Fruit fly (Drosophila melanogaster) ovary, adult (tissue): ENCODE measurements around the gene CG13081.

ENCODE experiments used
- CG17801 ChIP-seq: fragments of 200-800 bp; optimal IDR thresholded peaks from 2 replicates; lab custom pipeline; 2019; ENCODE audit warnings: missing biosample characterization, mild to moderate bottlenecking, missing genetic modification characterization, moderate library complexity; ENCODE audit not compliant: partially characterized antibody

Gene CG13081

DNA sequence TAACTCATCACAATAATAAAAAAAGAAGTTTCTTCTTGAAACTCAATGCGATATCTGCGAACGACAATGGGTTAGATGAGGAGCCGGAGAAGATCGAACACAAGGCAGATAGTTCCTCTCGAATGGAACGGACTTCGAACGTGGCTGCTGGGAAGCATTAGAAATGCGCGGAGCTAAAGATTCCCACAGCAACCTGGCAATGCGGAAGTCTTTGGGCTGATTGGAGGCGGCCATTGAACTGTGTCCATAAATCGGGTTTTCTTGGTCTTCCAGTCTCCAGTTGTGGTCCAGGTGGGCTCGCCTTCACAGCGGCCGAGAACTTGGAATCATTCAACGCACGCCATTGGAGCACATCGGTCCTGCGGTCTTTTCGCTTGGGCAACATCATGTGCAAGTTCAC lies at the start of gene CG13081:
Gene CG13081, plus strand, starts transcription at position 301 of the 400 bp plus-strand sequence.
- no peak for TF ChIP-seq CG17801 (GFP tag; lab: Kevin White, UChicago)

DNA sequence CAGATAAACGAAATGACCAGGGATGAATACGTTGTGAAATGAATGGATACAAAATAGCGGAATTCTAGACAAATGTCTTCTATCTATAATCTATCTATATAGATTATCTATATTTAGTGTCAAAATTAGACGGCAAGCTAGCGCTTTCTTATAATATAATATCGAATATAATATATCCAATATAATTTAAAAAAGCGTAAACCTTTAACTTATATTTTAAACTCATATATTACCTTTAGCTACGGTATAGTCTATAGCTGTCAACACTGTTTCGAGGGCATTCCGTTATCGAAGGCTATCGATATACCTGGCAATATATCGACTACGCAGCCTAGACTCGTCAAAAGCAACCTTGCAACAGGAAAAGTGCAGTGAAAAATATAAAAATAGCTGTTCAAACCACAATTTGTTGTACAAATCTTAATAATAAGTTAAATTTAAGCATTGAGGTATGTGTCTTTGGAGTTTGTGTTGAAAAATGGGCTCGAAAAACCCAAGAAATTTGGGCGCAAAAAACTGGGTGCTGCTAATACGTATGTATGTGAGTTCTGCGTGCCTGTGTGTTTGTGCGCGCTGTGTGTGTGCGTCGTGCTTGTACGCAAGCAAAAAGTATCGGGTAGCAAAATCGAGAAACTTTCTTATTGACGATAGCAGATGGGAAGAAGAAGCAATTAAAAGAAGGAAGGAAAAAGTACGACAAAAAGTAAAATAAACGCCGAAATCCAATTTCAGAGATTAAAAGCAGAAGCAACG lies 47.3 kb upstream of the CG13081 start, which contains the start of the genes swm and Ctu2:
Gene swm, plus strand, starts transcription at position 318 of the 753 bp plus-strand sequence.
Gene Ctu2, minus strand, starts transcription at position 320 of the 753 bp plus-strand sequence.
- TF ChIP-seq CG17801 (GFP tag; lab: Kevin White, UChicago), result peak; percentile 76

DNA sequence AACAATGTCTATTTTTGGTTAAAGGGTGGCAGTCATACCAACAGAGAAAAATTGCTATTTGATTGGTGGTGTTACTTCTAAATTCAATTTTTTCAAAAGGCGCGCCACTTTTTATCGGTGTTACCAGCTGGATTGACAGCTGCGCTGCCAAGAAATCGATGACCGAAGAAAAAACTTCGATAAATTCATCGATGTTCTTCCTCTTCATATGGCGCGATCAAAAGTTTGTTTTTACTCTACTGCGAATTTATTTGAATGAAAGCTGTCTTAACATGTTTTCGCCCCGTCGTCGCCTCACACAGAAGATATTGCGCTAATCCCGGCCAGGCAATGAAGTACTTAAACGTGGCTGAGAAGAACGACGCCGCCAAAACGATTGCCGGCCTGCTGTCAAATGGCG lies 42.4 kb upstream of the CG13081 start, which contains the start of gene Top3alpha:
Gene Top3alpha, plus strand, starts transcription at position 186 of the 400 bp plus-strand sequence.
- peak; percentile 40 for TF ChIP-seq CG17801 (GFP tag; lab: Kevin White, UChicago)

DNA sequence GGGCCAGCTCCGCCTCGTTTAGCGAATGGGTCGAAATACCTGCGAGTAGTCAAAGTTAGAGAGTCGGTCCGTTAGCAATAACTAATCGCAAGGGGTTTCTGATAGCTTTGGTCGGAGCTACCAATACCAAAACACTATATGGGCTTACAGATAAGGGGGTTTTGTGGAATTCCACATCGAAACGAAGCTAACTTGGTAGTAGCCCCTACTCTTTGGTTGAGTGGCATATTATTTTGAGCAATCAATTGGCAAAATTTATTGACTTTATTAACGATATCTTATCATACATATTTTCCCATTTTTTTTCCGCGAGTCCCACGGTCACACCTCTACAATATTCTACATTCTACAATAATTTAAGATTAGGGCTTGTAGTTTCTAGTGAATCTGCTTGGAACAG lies 34.1 kb upstream of the CG13081 start:
- TF ChIP-seq CG17801 (GFP tag; lab: Kevin White, UChicago), result no peak

- TF ChIP-seq CG17801 (GFP tag; lab: Kevin White, UChicago), result no peak
Measured at dm6 chr2L:19508361-19508918, 32.0 kb upstream of the CG13081 start, which contains the start of gene cyst. TSS of gene cyst (minus strand) at chr2L:19508764.

- no peak for TF ChIP-seq CG17801 (GFP tag; lab: Kevin White, UChicago)
Measured at dm6 chr2L:19512184-19512583, 28.2 kb upstream of the CG13081 start.

- no peak for TF ChIP-seq CG17801 (GFP tag; lab: Kevin White, UChicago)
Measured at dm6 chr2L:19516062-19516461, 24.3 kb upstream of the CG13081 start.

- TF ChIP-seq CG17801 (GFP tag; lab: Kevin White, UChicago), result no peak
Measured at dm6 chr2L:19517154-19517814, 23.1 kb upstream of the CG13081 start, which contains the start of gene Hasp. TSS of gene Hasp (minus strand) at chr2L:19517204.

dm6 chr2L:19518636-19519086 lies 21.7 kb upstream of the CG13081 start, which contains the start of gene CG10132:
TSS of gene CG10132 (plus strand) at chr2L:19518824.
- no peak for TF ChIP-seq CG17801 (GFP tag; lab: Kevin White, UChicago)

DNA sequence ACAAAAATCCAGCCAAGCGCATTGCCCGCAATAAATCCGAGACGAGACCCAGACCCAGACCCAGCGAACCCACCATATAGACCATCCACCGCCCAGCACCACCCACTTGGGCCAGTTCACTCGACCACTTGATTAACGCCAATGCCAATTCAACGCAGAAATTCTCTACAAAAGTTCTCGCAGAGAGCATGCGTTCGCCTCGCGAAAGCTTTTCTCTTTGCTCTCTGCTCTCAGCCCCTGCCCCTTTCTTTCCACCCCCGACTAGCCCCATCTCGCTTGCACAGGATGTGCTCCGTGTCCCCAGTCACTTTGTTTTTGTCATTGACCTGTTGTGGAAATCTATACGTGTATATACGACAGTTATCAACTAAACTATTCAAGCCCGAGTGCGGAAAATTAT lies 20.8 kb upstream of the CG13081 start:
- no peak for TF ChIP-seq CG17801 (GFP tag; lab: Kevin White, UChicago)

- peak; percentile 57 for TF ChIP-seq CG17801 (GFP tag; lab: Kevin White, UChicago)
Measured at dm6 chr2L:19526316-19526715, 14.1 kb upstream of the CG13081 start, which contains the start of the genes Dpm1 and CG10137. TSS of gene Dpm1 (minus strand) at chr2L:19526368. TSS of gene CG10137 (plus strand) at chr2L:19526686.

- no peak for TF ChIP-seq CG17801 (GFP tag; lab: Kevin White, UChicago)
Measured at dm6 chr2L:19526844-19527243, 13.6 kb upstream of the CG13081 start.

DNA sequence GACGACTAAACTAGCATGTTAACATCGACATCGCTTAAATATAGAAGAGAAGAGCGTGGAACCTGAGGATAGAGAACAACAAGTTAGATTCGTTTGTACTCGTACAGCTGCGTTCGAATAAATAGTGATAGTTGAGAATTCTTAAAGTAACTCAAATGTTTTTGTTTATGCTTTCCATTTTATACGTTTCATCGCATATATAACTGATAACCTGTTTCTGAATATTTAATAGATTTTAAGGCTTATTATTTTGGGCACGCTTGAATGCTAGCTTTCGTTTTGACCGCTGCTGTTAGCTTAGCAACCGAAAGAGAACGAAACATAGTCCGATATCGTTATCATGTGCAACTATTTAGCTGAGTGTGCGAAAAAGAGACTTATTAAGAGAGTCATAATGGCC lies 12.1 kb upstream of the CG13081 start:
- peak; percentile 99 for TF ChIP-seq CG17801 (GFP tag; lab: Kevin White, UChicago)

- peak; percentile 20 for TF ChIP-seq CG17801 (GFP tag; lab: Kevin White, UChicago)
Measured at dm6 chr2L:19530092-19530491, 10.3 kb upstream of the CG13081 start, which contains the start of gene CG10165. TSS of gene CG10165 (minus strand) at chr2L:19530305.

- TF ChIP-seq CG17801 (GFP tag; lab: Kevin White, UChicago), result peak; percentile 80
Measured at dm6 chr2L:19533247-19533646, 7.2 kb upstream of the CG13081 start, which contains the start of gene CG33116. TSS of gene CG33116 (plus strand) at chr2L:19533479.
